Fruit fly (Drosophila melanogaster) whole organism, embryonic: ENCODE results near the gene osp.

ENCODE experiments used
- Atf6 ChIP-seq: fragments of 200-800 bp; sonication (Bioruptor generic); IDR thresholded peaks from 2 replicates; pipeline ENCODE4 v1.3.6; 2022; ENCODE audit warnings: missing biosample characterization, missing genetic modification characterization
- CG10267 ChIP-seq: fragments of 200-800 bp; sonication (Bioruptor generic); optimal IDR thresholded peaks from 2 replicates; lab custom pipeline; 2018; ENCODE audit warnings: missing biosample characterization, mild to moderate bottlenecking, missing genetic modification characterization, moderate library complexity
- CG12219 ChIP-seq: fragments of 200-800 bp; sonication (Bioruptor generic); optimal IDR thresholded peaks from 3 replicates; lab custom pipeline; 2018; ENCODE audit warnings: missing biosample characterization, mild to moderate bottlenecking, missing genetic modification characterization
- CG12299 ChIP-seq: fragments of 200-800 bp; sonication (Bioruptor generic); optimal IDR thresholded peaks from 2 replicates; lab custom pipeline; 2018; ENCODE audit warnings: missing biosample characterization, mild to moderate bottlenecking, missing genetic modification characterization
- CG13296 ChIP-seq: fragments of 200-800 bp; sonication (Bioruptor generic); optimal IDR thresholded peaks from 3 replicates; lab custom pipeline; 2018; ENCODE audit warnings: missing biosample characterization, mild to moderate bottlenecking, missing genetic modification characterization
- CG1603 ChIP-seq: fragments of 200-800 bp; sonication (Bioruptor generic); optimal IDR thresholded peaks from 2 replicates; lab custom pipeline; 2019; ENCODE audit warnings: missing biosample characterization, mild to moderate bottlenecking, missing genetic modification characterization, moderate library complexity
- CG17829 ChIP-seq: fragments of 200-800 bp; optimal IDR thresholded peaks from 2 replicates; lab custom pipeline; 2019; ENCODE audit warnings: missing biosample characterization, mild to moderate bottlenecking, missing genetic modification characterization, moderate library complexity
- CG18262 ChIP-seq: fragments of 200-800 bp; optimal IDR thresholded peaks from 3 replicates; lab custom pipeline; 2019; ENCODE audit warnings: missing biosample characterization, mild to moderate bottlenecking, missing genetic modification characterization, moderate library complexity
- CG18599 ChIP-seq: fragments of 200-800 bp; sonication (Bioruptor generic); optimal IDR thresholded peaks from 3 replicates; lab custom pipeline; 2017; ENCODE audit warnings: missing biosample characterization, missing genetic modification characterization, mild to moderate bottlenecking, moderate library complexity, missing genetic modification reagents
- CG2199 ChIP-seq: fragments of 200-800 bp; sonication (Bioruptor generic); IDR thresholded peaks from 3 replicates; pipeline ENCODE4 v1.3.6; 2022; ENCODE audit warnings: missing biosample characterization, missing genetic modification characterization
- CG2712 ChIP-seq: fragments of 200-800 bp; optimal IDR thresholded peaks from 3 replicates; lab custom pipeline; 2019; ENCODE audit warnings: missing biosample characterization, mild to moderate bottlenecking, missing genetic modification characterization, moderate library complexity
- CG30403 ChIP-seq: fragments of 200-800 bp; sonication (Bioruptor generic); optimal IDR thresholded peaks from 3 replicates; lab custom pipeline; 2016; ENCODE audit warnings: missing biosample characterization, missing genetic modification characterization
- CG3995 ChIP-seq: fragments of 200-800 bp; sonication (Bioruptor generic); optimal IDR thresholded peaks from 3 replicates; lab custom pipeline; 2016; ENCODE audit warnings: missing biosample characterization, missing genetic modification characterization
- CG6654 ChIP-seq: fragments of 200-800 bp; sonication (Bioruptor generic); optimal IDR thresholded peaks from 2 replicates; lab custom pipeline; 2017; ENCODE audit warnings: missing biosample characterization, mild to moderate bottlenecking, missing genetic modification characterization
- CG6689 ChIP-seq: fragments of 200-800 bp; sonication (Bioruptor generic); IDR thresholded peaks from 2 replicates; pipeline ENCODE4 v1.3.6; 2022; ENCODE audit warnings: missing biosample characterization, missing genetic modification characterization
- CG6791 ChIP-seq: fragments of 200-800 bp; sonication (Bioruptor generic); IDR thresholded peaks from 3 replicates; pipeline ENCODE4 v1.3.6; 2022; ENCODE audit warnings: missing biosample characterization, missing genetic modification characterization; ENCODE audit not compliant: partially characterized antibody
- CG8924 ChIP-seq: fragments of 200-800 bp; optimal IDR thresholded peaks from 3 replicates; lab custom pipeline; 2019; ENCODE audit warnings: missing biosample characterization, mild to moderate bottlenecking, missing genetic modification characterization, moderate library complexity
- CG8944 ChIP-seq: fragments of 200-800 bp; sonication (Bioruptor generic); optimal IDR thresholded peaks from 3 replicates; lab custom pipeline; 2016; ENCODE audit warnings: missing biosample characterization, missing genetic modification characterization
- CG9437 ChIP-seq: fragments of 200-800 bp; sonication (Bioruptor generic); optimal IDR thresholded peaks from 2 replicates; lab custom pipeline; 2018; ENCODE audit warnings: missing biosample characterization, mild to moderate bottlenecking, missing genetic modification characterization
- CG9727 ChIP-seq: fragments of 200-800 bp; sonication (Bioruptor generic); optimal IDR thresholded peaks from 3 replicates; lab custom pipeline; 2017; ENCODE audit warnings: missing biosample characterization, mild to moderate bottlenecking, missing genetic modification characterization
- D ChIP-seq, 2 experiments: fragments of 200-800 bp in 1 of 2; fragments of >200 bp in 1 of 2; sonication (Bioruptor generic) in 1 of 2; optimal IDR thresholded peaks; 2 replicates in 1 of 2; 3 replicates in 1 of 2; lab custom pipeline; 2017; ENCODE audit warnings: mild to moderate bottlenecking in 1 of 2, missing biosample characterization in 1 of 2, missing genetic modification characterization in 1 of 2, missing genetic modification reagents in 1 of 2
- D19A ChIP-seq: fragments of 200-800 bp; optimal IDR thresholded peaks from 3 replicates; lab custom pipeline; 2019; ENCODE audit warnings: missing biosample characterization, mild to moderate bottlenecking, missing genetic modification characterization, moderate library complexity
- Dfd ChIP-seq, 2 experiments: fragments of >200 bp; optimal IDR thresholded peaks; 2 replicates each; lab custom pipeline; 2017; ENCODE audit warnings: missing biosample characterization in 2 of 2, missing genetic modification characterization in 2 of 2
- H2.0 ChIP-seq: fragments of 200-800 bp; sonication (Bioruptor generic); IDR thresholded peaks from 2 replicates; pipeline ENCODE4 v1.3.6; 2022; ENCODE audit warnings: missing biosample characterization, missing genetic modification characterization
- Hr3 ChIP-seq: fragments of 200-800 bp; sonication (Bioruptor generic); optimal IDR thresholded peaks from 3 replicates; lab custom pipeline; 2016; ENCODE audit warnings: missing biosample characterization, missing genetic modification characterization
- Hr51 ChIP-seq, 2 experiments: fragments of 200-800 bp; sonication (Bioruptor generic); optimal IDR thresholded peaks; 2 replicates in 1 of 2; 3 replicates in 1 of 2; lab custom pipeline; 2016 to 2018; ENCODE audit warnings: missing biosample characterization in 2 of 2, missing genetic modification characterization in 2 of 2, mild to moderate bottlenecking in 1 of 2, moderate library complexity in 1 of 2
- NFAT ChIP-seq: fragments of 200-800 bp; sonication (Bioruptor generic); IDR thresholded peaks from 2 replicates; pipeline ENCODE4 v1.3.6; 2022; ENCODE audit warnings: missing biosample characterization, missing genetic modification characterization
- Nf-YA ChIP-seq: fragments of 200-800 bp; sonication (Bioruptor generic); IDR thresholded peaks from 2 replicates; pipeline ENCODE4 v1.3.6; 2022; ENCODE audit warnings: missing biosample characterization, missing genetic modification characterization
- Nf-YB ChIP-seq: fragments of 200-800 bp; sonication (Bioruptor generic); optimal IDR thresholded peaks from 3 replicates; lab custom pipeline; 2019; ENCODE audit warnings: missing biosample characterization, mild to moderate bottlenecking, missing genetic modification characterization, moderate library complexity
- Sox100B ChIP-seq: fragments of 200-800 bp; sonication (Bioruptor generic); optimal IDR thresholded peaks from 3 replicates; lab custom pipeline; 2018; ENCODE audit warnings: missing biosample characterization, mild to moderate bottlenecking, missing genetic modification characterization
- Ssrp ChIP-seq: fragments of 200-800 bp; sonication (Bioruptor generic); optimal IDR thresholded peaks from 2 replicates; lab custom pipeline; 2018; ENCODE audit warnings: missing biosample characterization, mild to moderate bottlenecking, missing genetic modification characterization, moderate library complexity
- Tbp ChIP-seq: fragments of >200 bp; optimal IDR thresholded peaks from 2 replicates; lab custom pipeline; 2018; ENCODE audit warnings: missing biosample characterization, missing genetic modification characterization
- ac ChIP-seq: fragments of 200-800 bp; sonication (Bioruptor generic); optimal IDR thresholded peaks from 3 replicates; lab custom pipeline; 2017; ENCODE audit warnings: missing biosample characterization, mild to moderate bottlenecking, missing genetic modification characterization
- bab2 ChIP-seq: fragments of 200-800 bp; sonication (Bioruptor generic); optimal IDR thresholded peaks from 2 replicates; lab custom pipeline; 2016; ENCODE audit warnings: missing biosample characterization, missing genetic modification characterization
- bowl ChIP-seq: fragments of 200-800 bp; sonication (Bioruptor generic); IDR thresholded peaks from 2 replicates; pipeline ENCODE4 v1.3.6; 2022; ENCODE audit warnings: missing biosample characterization, missing genetic modification characterization
- cato ChIP-seq: fragments of 200-800 bp; sonication (Bioruptor generic); optimal IDR thresholded peaks from 2 replicates; lab custom pipeline; 2016; ENCODE audit warnings: missing biosample characterization, missing genetic modification characterization, borderline replicate concordance
- caup ChIP-seq: fragments of 200-800 bp; sonication (Bioruptor generic); optimal IDR thresholded peaks from 3 replicates; lab custom pipeline; 2017; ENCODE audit warnings: missing biosample characterization, mild to moderate bottlenecking, missing genetic modification characterization, moderate library complexity; ENCODE audit not compliant: severe bottlenecking
- cwo ChIP-seq: fragments of 200-800 bp; sonication (Bioruptor generic); optimal IDR thresholded peaks from 3 replicates; lab custom pipeline; 2017; ENCODE audit warnings: missing biosample characterization, missing genetic modification characterization, mild to moderate bottlenecking, moderate library complexity, missing genetic modification reagents
- hth ChIP-seq: fragments of >200 bp; optimal IDR thresholded peaks from 2 replicates; lab custom pipeline; 2017; ENCODE audit warnings: inconsistent platforms
- insv ChIP-seq, 2 experiments: fragments of 200-800 bp; sonication (Bioruptor generic); optimal IDR thresholded peaks; 3 replicates each; lab custom pipeline; 2016 to 2018; ENCODE audit warnings: missing biosample characterization in 2 of 2, missing genetic modification characterization in 2 of 2
- klu ChIP-seq: fragments of 200-800 bp; sonication (Bioruptor generic); IDR thresholded peaks from 2 replicates; pipeline ENCODE4 v1.3.6; 2022; ENCODE audit warnings: missing biosample characterization, missing genetic modification characterization
- lola ChIP-seq, 3 experiments: fragments of >200 bp in 2 of 3; fragments of 200-800 bp in 1 of 3; sonication (Bioruptor generic) in 1 of 3; optimal IDR thresholded peaks; 2 replicates each; lab custom pipeline; 2017 to 2019; ENCODE audit warnings: missing biosample characterization in 3 of 3, missing genetic modification characterization in 3 of 3, mild to moderate bottlenecking in 1 of 3, moderate library complexity in 1 of 3
- nau ChIP-seq: fragments of 200-800 bp; sonication (Bioruptor generic); optimal IDR thresholded peaks from 3 replicates; lab custom pipeline; 2017; ENCODE audit warnings: missing biosample characterization, mild to moderate bottlenecking, missing genetic modification characterization, missing genetic modification reagents
- oc ChIP-seq: fragments of 200-800 bp; sonication (Bioruptor generic); optimal IDR thresholded peaks from 2 replicates; lab custom pipeline; 2018; ENCODE audit warnings: missing biosample characterization, mild to moderate bottlenecking, missing genetic modification characterization, moderate library complexity
- sc ChIP-seq, 3 experiments: fragments of >200 bp in 2 of 3; fragments of 200-800 bp in 1 of 3; sonication (Bioruptor generic) in 1 of 3; optimal IDR thresholded peaks; 2 replicates in 2 of 3; 3 replicates in 1 of 3; lab custom pipeline; 2017; ENCODE audit warnings: mild to moderate bottlenecking in 1 of 3, missing biosample characterization in 1 of 3, missing genetic modification characterization in 1 of 3, missing genetic modification reagents in 1 of 3
- sima ChIP-seq: fragments of 200-800 bp; sonication (Bioruptor generic); optimal IDR thresholded peaks from 2 replicates; lab custom pipeline; 2016; ENCODE audit warnings: missing biosample characterization, missing genetic modification characterization
- tap ChIP-seq: fragments of 200-800 bp; optimal IDR thresholded peaks from 3 replicates; lab custom pipeline; 2019; ENCODE audit warnings: missing biosample characterization, mild to moderate bottlenecking, missing genetic modification characterization, moderate library complexity
- vfl ChIP-seq: fragments of 200-800 bp; sonication (Bioruptor generic); optimal IDR thresholded peaks from 2 replicates; lab custom pipeline; 2016; ENCODE audit warnings: missing biosample characterization, missing genetic modification characterization

osp gene

DNA sequence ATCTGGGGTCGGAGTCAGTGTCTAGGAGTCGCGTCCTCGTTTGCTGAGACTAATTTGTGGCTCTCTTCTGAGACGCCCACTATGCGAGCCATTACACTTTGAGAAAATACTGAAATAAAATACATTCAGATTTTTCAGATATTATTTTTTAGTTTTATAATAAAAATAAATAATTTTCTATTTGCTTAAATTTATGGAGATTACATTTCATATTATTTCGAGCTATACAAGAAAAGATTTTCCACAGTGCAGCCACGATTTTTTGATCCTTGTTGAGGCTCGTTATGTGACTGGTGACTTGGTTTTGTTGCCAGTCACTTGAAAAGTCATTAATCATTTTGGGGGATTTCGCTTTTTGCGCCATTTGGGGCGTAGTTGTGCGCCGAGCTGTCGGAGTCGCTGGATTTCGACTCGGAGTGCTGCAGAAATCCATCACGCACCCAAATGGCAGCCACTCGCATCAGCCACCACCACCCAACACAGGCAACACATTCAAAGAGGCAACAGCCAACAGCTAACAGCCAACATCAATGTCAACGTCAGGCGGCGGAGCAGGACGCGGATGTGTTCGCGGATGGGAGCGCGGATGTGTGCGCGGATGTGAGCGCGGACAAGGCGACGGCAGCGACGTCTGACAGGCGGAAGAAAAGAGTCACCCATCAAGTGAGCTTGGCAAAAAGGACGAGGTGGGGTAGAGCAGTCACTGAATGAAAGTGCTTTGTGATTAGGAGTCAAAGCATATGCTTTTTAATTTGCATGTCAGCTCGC, 102.2 kb downstream of the osp start (continued):
- TF ChIP-seq CG6689 (GFP tag; lab: Robert Waterston, UW) = 0 out of 2 replicates have a peak, but pooled peaks have one; percentile 13
- peak; percentile 22 for TF ChIP-seq CG8924
- peak; percentile 10 for TF ChIP-seq Sox100B (GFP tag; lab: Kevin White, UChicago)
- no peak for TF ChIP-seq sima
- no peak for TF ChIP-seq Tbp
- no peak for TF ChIP-seq H2.0 (GFP tag; lab: Robert Waterston, UW)
- no peak for TF ChIP-seq CG6791 (GFP tag; lab: Robert Waterston, UW)
- peak in 1 of 2 experiments; percentile 52 for TF ChIP-seq Hr51 (GFP tag; optimal IDR thresholded peaks at IDR 0.05; lab: Kevin White, UChicago)
- TF ChIP-seq CG6654 (GFP tag; lab: Kevin White, UChicago) = no peak
- TF ChIP-seq CG12299 (tag; lab: Kevin White, UChicago) = no peak
- TF ChIP-seq Hr3 = peak; percentile 13
- TF ChIP-seq CG17829 (tag; lab: Kevin White, UChicago) = peak; percentile 1
- no peak for TF ChIP-seq hth (lab: Kevin White, UChicago)
- peak; percentile 23 for TF ChIP-seq CG10267
- TF ChIP-seq CG30403 (GFP tag; lab: Kevin White, UChicago) = peak; percentile 22
- TF ChIP-seq bab2 = no peak
- no peak for TF ChIP-seq CG9437 (GFP tag; lab: Kevin White, UChicago)
- peak in 1 of 3 experiments; percentile 27 for TF ChIP-seq lola (GFP tag; optimal IDR thresholded peaks at IDR 0.05; lab: Kevin White, UChicago)
- no peak for TF ChIP-seq Nf-YA (GFP tag; lab: Robert Waterston, UW)
- TF ChIP-seq caup (GFP tag; lab: Kevin White, UChicago) = no peak
- TF ChIP-seq cato = no peak
- TF ChIP-seq CG12219 (GFP tag; lab: Kevin White, UChicago) = no peak
- no peak for TF ChIP-seq bowl (GFP tag; lab: Robert Waterston, UW)
- no peak for TF ChIP-seq insv (GFP tag; optimal IDR thresholded peaks at IDR 0.05; lab: Kevin White, UChicago)
- TF ChIP-seq Ssrp (tag; lab: Kevin White, UChicago) = peak; percentile 17
- TF ChIP-seq CG13296 (GFP tag; lab: Kevin White, UChicago) = no peak
- no peak for TF ChIP-seq cwo (GFP tag; lab: Kevin White, UChicago)
- TF ChIP-seq vfl (GFP tag; lab: Kevin White, UChicago) = no peak
- TF ChIP-seq ac (GFP tag; lab: Kevin White, UChicago) = no peak
- TF ChIP-seq CG1603 = no peak
- TF ChIP-seq D (optimal IDR thresholded peaks at IDR 0.05; lab: Kevin White, UChicago) = no peak
- peak; percentile 6 for TF ChIP-seq D (GFP tag; optimal IDR thresholded peaks at IDR 0.05; lab: Kevin White, UChicago)
- peak; percentile 35 for TF ChIP-seq CG18599
- TF ChIP-seq D19A (tag; lab: Kevin White, UChicago) = peak; percentile 37
- TF ChIP-seq CG2199 (GFP tag; lab: Robert Waterston, UW) = no peak
- TF ChIP-seq klu (GFP tag; lab: Robert Waterston, UW) = no peak
- no peak for TF ChIP-seq sc (optimal IDR thresholded peaks at IDR 0.05; lab: Kevin White, UChicago)
- TF ChIP-seq sc (GFP tag; optimal IDR thresholded peaks at IDR 0.05; lab: Kevin White, UChicago) = no peak
- peak; percentile 55 for TF ChIP-seq CG2712 (tag; lab: Kevin White, UChicago)
- no peak for TF ChIP-seq NFAT (GFP tag; lab: Robert Waterston, UW)
- TF ChIP-seq Dfd (GFP tag; optimal IDR thresholded peaks at IDR 0.05; lab: Kevin White, UChicago) = no peak
- TF ChIP-seq nau (GFP tag; lab: Kevin White, UChicago) = no peak
- TF ChIP-seq Atf6 (GFP tag; lab: Robert Waterston, UW) = no peak
- peak; percentile 61 for TF ChIP-seq CG9727 (GFP tag; lab: Kevin White, UChicago)
- peak; percentile 6 for TF ChIP-seq oc (tag; lab: Kevin White, UChicago)
- TF ChIP-seq CG3995 (GFP tag; lab: Kevin White, UChicago) = no peak
- TF ChIP-seq tap (tag; lab: Kevin White, UChicago) = peak; percentile 20
- TF ChIP-seq CG8944 = no peak
- no peak for TF ChIP-seq Nf-YB (GFP tag; lab: Kevin White, UChicago)
- TF ChIP-seq CG18262 (tag; lab: Kevin White, UChicago) = peak; percentile 43
